Fruit fly (Drosophila melanogaster) whole organism, embryonic: Measurements from ENCODE around the gene CG42784.

Experiments used
- Aef1 ChIP-seq: fragments of 200-800 bp; sonication (Bioruptor generic); IDR thresholded peaks from 3 replicates; pipeline ENCODE4 v1.3.6; 2022; ENCODE audit warnings: missing biosample characterization, missing genetic modification characterization
- Atf3 ChIP-seq: fragments of 200-800 bp; sonication (Bioruptor generic); optimal IDR thresholded peaks from 3 replicates; lab custom pipeline; 2016; ENCODE audit warnings: missing biosample characterization, missing genetic modification characterization
- B-H2 ChIP-seq: fragments of 200-800 bp; sonication (Bioruptor generic); optimal IDR thresholded peaks from 2 replicates; lab custom pipeline; 2018; ENCODE audit warnings: missing biosample characterization, mild to moderate bottlenecking, missing genetic modification characterization
- CG10431 ChIP-seq: fragments of 200-800 bp; sonication (Bioruptor generic); optimal IDR thresholded peaks from 3 replicates; lab custom pipeline; 2018; ENCODE audit warnings: missing biosample characterization, mild to moderate bottlenecking, missing genetic modification characterization
- CG10462 ChIP-seq: fragments of 200-800 bp; sonication (Bioruptor generic); optimal IDR thresholded peaks from 2 replicates; lab custom pipeline; 2016; ENCODE audit warnings: missing biosample characterization, missing genetic modification characterization
- CG10543 ChIP-seq: fragments of 200-800 bp; sonication (Bioruptor generic); optimal IDR thresholded peaks from 3 replicates; lab custom pipeline; 2017; ENCODE audit warnings: missing biosample characterization, mild to moderate bottlenecking, missing genetic modification characterization, moderate library complexity
- CG11247 ChIP-seq: fragments of 200-800 bp; sonication (Bioruptor generic); IDR thresholded peaks from 2 replicates; pipeline ENCODE4 v1.3.6; 2022; ENCODE audit warnings: missing biosample characterization, missing genetic modification characterization
- CG11504 ChIP-seq: fragments of 200-800 bp; sonication (Bioruptor generic); optimal IDR thresholded peaks from 3 replicates; lab custom pipeline; 2019; ENCODE audit warnings: missing biosample characterization, mild to moderate bottlenecking, missing genetic modification characterization, moderate library complexity
- CG15479 ChIP-seq: fragments of 200-800 bp; sonication (Bioruptor generic); optimal IDR thresholded peaks from 3 replicates; lab custom pipeline; 2019; ENCODE audit warnings: missing biosample characterization, mild to moderate bottlenecking, missing genetic modification characterization, moderate library complexity
- CG15601 ChIP-seq: fragments of 200-800 bp; sonication (Bioruptor generic); optimal IDR thresholded peaks from 3 replicates; lab custom pipeline; 2019; ENCODE audit warnings: missing biosample characterization, mild to moderate bottlenecking, missing genetic modification characterization, moderate library complexity
- CG1603 ChIP-seq: fragments of 200-800 bp; sonication (Bioruptor generic); optimal IDR thresholded peaks from 2 replicates; lab custom pipeline; 2019; ENCODE audit warnings: missing biosample characterization, mild to moderate bottlenecking, missing genetic modification characterization, moderate library complexity
- CG2712 ChIP-seq: fragments of 200-800 bp; optimal IDR thresholded peaks from 3 replicates; lab custom pipeline; 2019; ENCODE audit warnings: missing biosample characterization, mild to moderate bottlenecking, missing genetic modification characterization, moderate library complexity
- CG2875 ChIP-seq: fragments of 200-800 bp; sonication (Bioruptor generic); optimal IDR thresholded peaks from 2 replicates; lab custom pipeline; 2017; ENCODE audit warnings: missing biosample characterization, mild to moderate bottlenecking, missing genetic modification characterization, missing genetic modification reagents
- CG43689 ChIP-seq: fragments of 200-800 bp; sonication (Bioruptor generic); IDR thresholded peaks from 2 replicates; pipeline ENCODE4 v1.3.6; 2022; ENCODE audit warnings: missing biosample characterization, missing genetic modification characterization
- CG4404 ChIP-seq: fragments of 200-800 bp; sonication (Bioruptor generic); IDR thresholded peaks from 2 replicates; pipeline ENCODE4 v1.3.6; 2022; ENCODE audit warnings: missing biosample characterization, missing genetic modification characterization
- CG5180 ChIP-seq: fragments of 200-800 bp; sonication (Bioruptor generic); optimal IDR thresholded peaks from 3 replicates; lab custom pipeline; 2017; ENCODE audit warnings: missing biosample characterization, missing genetic modification characterization, mild to moderate bottlenecking, moderate library complexity, missing genetic modification reagents
- CG5953 ChIP-seq: fragments of 200-800 bp; sonication (Bioruptor generic); IDR thresholded peaks from 2 replicates; pipeline ENCODE4 v1.3.6; 2022; ENCODE audit warnings: missing biosample characterization, missing genetic modification characterization
- CG6254 ChIP-seq: fragments of 200-800 bp; sonication (Bioruptor generic); optimal IDR thresholded peaks from 3 replicates; lab custom pipeline; 2017; ENCODE audit warnings: mild to moderate bottlenecking, missing biosample characterization, missing genetic modification reagents, missing genetic modification characterization
- CG6791 ChIP-seq: fragments of 200-800 bp; sonication (Bioruptor generic); IDR thresholded peaks from 3 replicates; pipeline ENCODE4 v1.3.6; 2022; ENCODE audit warnings: missing biosample characterization, missing genetic modification characterization; ENCODE audit not compliant: partially characterized antibody
- CG7372 ChIP-seq: fragments of 200-800 bp; sonication (Bioruptor generic); IDR thresholded peaks from 2 replicates; pipeline ENCODE4 v1.3.6; 2022; ENCODE audit warnings: missing biosample characterization, missing genetic modification characterization
- CG7839 ChIP-seq: fragments of 200-800 bp; sonication (Bioruptor generic); optimal IDR thresholded peaks from 3 replicates; lab custom pipeline; 2018; ENCODE audit warnings: missing biosample characterization, mild to moderate bottlenecking, missing genetic modification characterization, moderate library complexity
- CG8924 ChIP-seq: fragments of 200-800 bp; optimal IDR thresholded peaks from 3 replicates; lab custom pipeline; 2019; ENCODE audit warnings: missing biosample characterization, mild to moderate bottlenecking, missing genetic modification characterization, moderate library complexity
- CG9437 ChIP-seq: fragments of 200-800 bp; sonication (Bioruptor generic); optimal IDR thresholded peaks from 2 replicates; lab custom pipeline; 2018; ENCODE audit warnings: missing biosample characterization, mild to moderate bottlenecking, missing genetic modification characterization
- Doc3 ChIP-seq: fragments of 200-800 bp; sonication (Bioruptor generic); IDR thresholded peaks from 3 replicates; pipeline ENCODE4 v1.3.6; 2022; ENCODE audit warnings: missing biosample characterization, missing genetic modification characterization; ENCODE audit not compliant: partially characterized antibody
- Dref ChIP-seq: fragments of 200-800 bp; sonication (Bioruptor generic); IDR thresholded peaks from 2 replicates; pipeline ENCODE4 v1.3.6; 2022; ENCODE audit warnings: missing biosample characterization, missing genetic modification characterization
- HLH3B ChIP-seq: fragments of 200-800 bp; sonication (Bioruptor generic); IDR thresholded peaks from 2 replicates; pipeline ENCODE4 v1.3.6; 2022; ENCODE audit warnings: missing biosample characterization, missing genetic modification characterization
- Hr39 ChIP-seq: fragments of >200 bp; optimal IDR thresholded peaks from 2 replicates; lab custom pipeline; 2017
- Nf-YB ChIP-seq: fragments of 200-800 bp; sonication (Bioruptor generic); optimal IDR thresholded peaks from 3 replicates; lab custom pipeline; 2019; ENCODE audit warnings: missing biosample characterization, mild to moderate bottlenecking, missing genetic modification characterization, moderate library complexity
- Optix ChIP-seq: fragments of 200-800 bp; sonication (Bioruptor generic); IDR thresholded peaks from 3 replicates; pipeline ENCODE4 v1.3.6; 2022; ENCODE audit warnings: missing biosample characterization, missing genetic modification characterization
- Tbp ChIP-seq: fragments of >200 bp; optimal IDR thresholded peaks from 2 replicates; lab custom pipeline; 2018; ENCODE audit warnings: missing biosample characterization, missing genetic modification characterization
- Xbp1 ChIP-seq: fragments of 200-800 bp; sonication (Bioruptor generic); optimal IDR thresholded peaks from 3 replicates; lab custom pipeline; 2016; ENCODE audit warnings: missing biosample characterization, mild to moderate bottlenecking, missing genetic modification characterization
- bab2 ChIP-seq: fragments of 200-800 bp; sonication (Bioruptor generic); optimal IDR thresholded peaks from 2 replicates; lab custom pipeline; 2016; ENCODE audit warnings: missing biosample characterization, missing genetic modification characterization
- chif ChIP-seq, 2 experiments: fragments of 200-800 bp; sonication (Bioruptor generic); optimal IDR thresholded peaks; 3 replicates each; lab custom pipeline; 2016; ENCODE audit warnings: missing biosample characterization in 2 of 2, missing genetic modification characterization in 2 of 2
- dan ChIP-seq: fragments of 200-800 bp; sonication (Bioruptor generic); IDR thresholded peaks from 2 replicates; pipeline ENCODE4 v1.3.6; 2022; ENCODE audit warnings: missing biosample characterization, missing genetic modification characterization
- dysf ChIP-seq: fragments of 200-800 bp; sonication (Bioruptor generic); IDR thresholded peaks from 3 replicates; pipeline ENCODE4 v1.3.6; 2022; ENCODE audit warnings: missing biosample characterization, missing genetic modification characterization
- fd96Cb ChIP-seq: fragments of 200-800 bp; sonication (Bioruptor generic); optimal IDR thresholded peaks from 2 replicates; lab custom pipeline; 2018; ENCODE audit warnings: missing biosample characterization, mild to moderate bottlenecking, missing genetic modification characterization, moderate library complexity
- insv ChIP-seq, 2 experiments: fragments of 200-800 bp; sonication (Bioruptor generic); optimal IDR thresholded peaks; 3 replicates each; lab custom pipeline; 2016 to 2018; ENCODE audit warnings: missing biosample characterization in 2 of 2, missing genetic modification characterization in 2 of 2
- jigr1 ChIP-seq: fragments of 200-800 bp; sonication (Bioruptor generic); IDR thresholded peaks from 3 replicates; pipeline ENCODE4 v1.3.6; 2022; ENCODE audit warnings: missing biosample characterization, missing genetic modification characterization
- jing ChIP-seq: fragments of 200-800 bp; sonication (Bioruptor generic); optimal IDR thresholded peaks from 2 replicates; lab custom pipeline; 2018; ENCODE audit warnings: missing biosample characterization, mild to moderate bottlenecking, missing genetic modification characterization
- kni ChIP-seq: fragments of 200-800 bp; sonication (Bioruptor generic); optimal IDR thresholded peaks from 3 replicates; lab custom pipeline; 2017; ENCODE audit warnings: mild to moderate bottlenecking, missing biosample characterization, missing genetic modification reagents, missing genetic modification characterization
- nerfin-2 ChIP-seq: fragments of 200-800 bp; sonication (Bioruptor generic); IDR thresholded peaks from 2 replicates; pipeline ENCODE4 v1.3.6; 2022; ENCODE audit warnings: missing biosample characterization, missing genetic modification characterization; ENCODE audit not compliant: partially characterized antibody
- pfk ChIP-seq: fragments of 200-800 bp; sonication (Bioruptor generic); optimal IDR thresholded peaks from 2 replicates; lab custom pipeline; 2018; ENCODE audit warnings: missing biosample characterization, mild to moderate bottlenecking, missing genetic modification characterization, moderate library complexity
- pho ChIP-seq: fragments of 200-800 bp; sonication (Bioruptor generic); optimal IDR thresholded peaks from 2 replicates; lab custom pipeline; 2016; ENCODE audit warnings: missing biosample characterization, missing genetic modification characterization
- phol ChIP-seq: fragments of 200-800 bp; sonication (Bioruptor generic); optimal IDR thresholded peaks from 3 replicates; lab custom pipeline; 2018; ENCODE audit warnings: missing biosample characterization, mild to moderate bottlenecking, missing genetic modification characterization, moderate library complexity
- salm ChIP-seq: fragments of 200-800 bp; sonication (Bioruptor generic); optimal IDR thresholded peaks from 2 replicates; lab custom pipeline; 2018; ENCODE audit warnings: missing biosample characterization, mild to moderate bottlenecking, missing genetic modification characterization
- slbo ChIP-seq: fragments of 200-800 bp; sonication (Bioruptor generic); IDR thresholded peaks from 2 replicates; pipeline ENCODE4 v1.3.6; 2022; ENCODE audit warnings: missing biosample characterization, missing genetic modification characterization
- tap ChIP-seq: fragments of 200-800 bp; optimal IDR thresholded peaks from 3 replicates; lab custom pipeline; 2019; ENCODE audit warnings: missing biosample characterization, mild to moderate bottlenecking, missing genetic modification characterization, moderate library complexity
- tgo ChIP-seq: fragments of 200-800 bp; sonication (Bioruptor generic); IDR thresholded peaks from 3 replicates; pipeline ENCODE4 v1.3.6; 2022; ENCODE audit warnings: missing biosample characterization, missing genetic modification characterization
- vfl ChIP-seq: fragments of 200-800 bp; sonication (Bioruptor generic); optimal IDR thresholded peaks from 2 replicates; lab custom pipeline; 2016; ENCODE audit warnings: missing biosample characterization, missing genetic modification characterization
- z ChIP-seq: fragments of 200-800 bp; sonication (Bioruptor generic); IDR thresholded peaks from 3 replicates; pipeline ENCODE4 v1.3.6; 2022; ENCODE audit warnings: missing biosample characterization, missing genetic modification characterization
- zfh1 ChIP-seq: fragments of 200-800 bp; sonication (Bioruptor generic); IDR thresholded peaks from 3 replicates; pipeline ENCODE4 v1.3.6; 2022; ENCODE audit warnings: missing biosample characterization, missing genetic modification characterization

CG42784 gene

DNA sequence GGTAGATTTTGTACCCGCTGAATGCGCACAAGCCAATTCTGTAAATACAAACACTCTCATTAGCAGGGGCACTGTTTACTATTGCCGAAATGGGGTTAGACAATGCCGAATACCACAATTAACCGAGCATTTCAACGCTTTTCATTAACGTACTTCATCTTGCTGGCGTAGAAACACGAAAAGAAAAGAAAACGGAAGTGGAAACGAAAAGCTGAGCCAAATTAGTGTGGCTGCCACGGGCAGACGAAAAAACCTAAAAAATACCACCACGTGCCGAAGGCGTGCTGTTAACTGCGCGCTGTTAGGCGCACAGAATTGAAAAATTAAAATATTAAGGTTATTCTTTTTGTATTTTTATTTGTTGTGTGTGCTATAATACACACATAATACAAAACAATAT is 20.3 kb upstream of the CG42784 start, which contains the start of gene RpL24 (continued):
- TF ChIP-seq Tbp (GFP tag; lab: Kevin White, UChicago), result no peak
- peak; percentile 85 for TF ChIP-seq CG1603 (tag; lab: Kevin White, UChicago)
- TF ChIP-seq CG11247 (GFP tag; lab: Robert Waterston, UW), result peak; percentile 88
- peak; percentile 86 for TF ChIP-seq CG7839
- TF ChIP-seq jigr1 (GFP tag; lab: Robert Waterston, UW), result no peak
- peak; percentile 17 for TF ChIP-seq CG15479 (GFP tag; lab: Kevin White, UChicago)
- peak; percentile 46 for TF ChIP-seq jing (GFP tag; lab: Kevin White, UChicago)
- peak in 1 of 2 experiments; percentile 80 for TF ChIP-seq insv (GFP tag; optimal IDR thresholded peaks at IDR 0.05; lab: Kevin White, UChicago)
- TF ChIP-seq tap (tag; lab: Kevin White, UChicago), result peak; percentile 77
- peak; percentile 71 for TF ChIP-seq z
- no peak for TF ChIP-seq Doc3
- peak; percentile 64; the same call in 1 of the 2 replicates for TF ChIP-seq CG7372 (GFP tag; lab: Robert Waterston, UW)
- peak; percentile 75 for TF ChIP-seq slbo (GFP tag; lab: Robert Waterston, UW)
- TF ChIP-seq pfk (GFP tag; lab: Kevin White, UChicago), result peak; percentile 85
- TF ChIP-seq bab2, result peak; percentile 47
- no peak for TF ChIP-seq dan (GFP tag; lab: Robert Waterston, UW)
- TF ChIP-seq CG6791 (GFP tag; lab: Robert Waterston, UW), result 0 out of 3 replicates have a peak, but pooled peaks have one; percentile 29
- no peak for TF ChIP-seq nerfin-2 (GFP tag; lab: Robert Waterston, UW)
- peak; percentile 92 for TF ChIP-seq CG2875 (GFP tag; lab: Kevin White, UChicago)
- no peak for TF ChIP-seq CG4404 (GFP tag; lab: Robert Waterston, UW)
- TF ChIP-seq CG10462 (GFP tag; lab: Kevin White, UChicago), result peak; percentile 57
- TF ChIP-seq CG10431, result peak; percentile 93
- peak; percentile 96 for TF ChIP-seq CG10543 (GFP tag; lab: Kevin White, UChicago)
- peak; percentile 78 for TF ChIP-seq tgo (GFP tag; lab: Robert Waterston, UW)
- TF ChIP-seq Optix (GFP tag; lab: Robert Waterston, UW), result peak; percentile 73
- TF ChIP-seq pho (GFP tag; lab: Kevin White, UChicago), result peak; percentile 79
- TF ChIP-seq vfl, result peak; percentile 78
- TF ChIP-seq CG11504 (tag; lab: Kevin White, UChicago), result peak; percentile 82
- peak; percentile 54; the same call in 2 of the 3 replicates for TF ChIP-seq Aef1 (GFP tag; lab: Robert Waterston, UW)
- peak; percentile 77 for TF ChIP-seq Nf-YB
- peak; percentile 87 for TF ChIP-seq Xbp1 (GFP tag; lab: Kevin White, UChicago)
- TF ChIP-seq kni, result peak; percentile 88
- TF ChIP-seq Hr39, result no peak
- peak; percentile 80 to 91 for TF ChIP-seq chif (GFP tag; optimal IDR thresholded peaks at IDR 0.05; lab: Kevin White, UChicago)
- peak; percentile 93 for TF ChIP-seq zfh1 (GFP tag; lab: Robert Waterston, UW)
- peak; percentile 78 for TF ChIP-seq HLH3B
- peak; percentile 50 for TF ChIP-seq fd96Cb (tag; lab: Kevin White, UChicago)
- TF ChIP-seq CG2712 (tag; lab: Kevin White, UChicago), result peak; percentile 85
- TF ChIP-seq phol (tag; lab: Kevin White, UChicago), result peak; percentile 83
- TF ChIP-seq CG9437 (GFP tag; lab: Kevin White, UChicago), result peak; percentile 75
- peak; percentile 86 for TF ChIP-seq CG43689 (GFP tag; lab: Robert Waterston, UW)
- TF ChIP-seq CG15601 (tag; lab: Kevin White, UChicago), result peak; percentile 84
- peak; percentile 72 for TF ChIP-seq Atf3 (GFP tag; lab: Kevin White, UChicago)
- peak; percentile 72 for TF ChIP-seq CG8924 (tag; lab: Kevin White, UChicago)
- TF ChIP-seq CG5180 (GFP tag; lab: Kevin White, UChicago), result peak; percentile 80
- TF ChIP-seq CG6254, result peak; percentile 86
- TF ChIP-seq salm (tag; lab: Kevin White, UChicago), result peak; percentile 84
- peak; percentile 31; the same call in 1 of the 2 replicates for TF ChIP-seq Dref (GFP tag; lab: Robert Waterston, UW)
- TF ChIP-seq dysf, result peak; percentile 82
- TF ChIP-seq B-H2, result peak; percentile 97
- peak; percentile 95 for TF ChIP-seq CG5953 (GFP tag; lab: Robert Waterston, UW)
